Worm (Caenorhabditis elegans) whole organism, mixed stage, embryonic: Measurements from ENCODE around the gene C33C12.11.
"Not testable (repeated sequence)": the region's sequence is repeated elsewhere in the genome, so short reads cannot be mapped to it uniquely, and the experiment has no call there.

Experiments used
- bed-3 ChIP-seq: fragments of 200-800 bp; sonication (Bioruptor generic); optimal IDR thresholded peaks from 3 replicates; lab custom pipeline; 2018; ENCODE audit warnings: mild to moderate bottlenecking, missing genetic modification characterization, moderate library complexity, missing compliant biosample characterization
- blmp-1 ChIP-seq: fragments of 150-350 bp; optimal IDR thresholded peaks from 2 replicates; lab custom pipeline; 2014; ENCODE audit warnings: missing biosample characterization, missing genetic modification characterization
- ceh-39 ChIP-seq: fragments of 150-350 bp; optimal IDR thresholded peaks from 2 replicates; lab custom pipeline; 2014; ENCODE audit warnings: missing biosample characterization, missing genetic modification characterization
- ceh-43 ChIP-seq: fragments of 200-800 bp; sonication (Bioruptor generic); optimal IDR thresholded peaks from 2 replicates; lab custom pipeline; 2018; ENCODE audit warnings: mild to moderate bottlenecking, missing genetic modification characterization, moderate library complexity, missing compliant biosample characterization
- ceh-83 ChIP-seq: fragments of 200-800 bp; sonication (Bioruptor generic); optimal IDR thresholded peaks from 2 replicates; lab custom pipeline; 2018; ENCODE audit warnings: mild to moderate bottlenecking, missing genetic modification characterization, missing compliant biosample characterization
- ces-1 ChIP-seq: fragments of 150-350 bp; optimal IDR thresholded peaks from 2 replicates; lab custom pipeline; 2014; ENCODE audit warnings: missing biosample characterization, missing genetic modification reagents, missing genetic modification characterization
- cnd-1 ChIP-seq: fragments of 200-800 bp; sonication (Bioruptor generic); optimal IDR thresholded peaks from 2 replicates; lab custom pipeline; 2018; ENCODE audit warnings: mild to moderate bottlenecking, missing genetic modification characterization, missing compliant biosample characterization
- drap-1 ChIP-seq: fragments of 200-800 bp; sonication (Bioruptor generic); optimal IDR thresholded peaks from 3 replicates; lab custom pipeline; 2018; ENCODE audit warnings: mild to moderate bottlenecking, missing genetic modification characterization, missing compliant biosample characterization
- elt-1 ChIP-seq: sonication (generic microtip); optimal IDR thresholded peaks from 2 replicates; lab custom pipeline; 2017; ENCODE audit warnings: missing genetic modification characterization, mild to moderate bottlenecking, missing compliant biosample characterization, antibody characterized with exemption, moderate library complexity, borderline replicate concordance; ENCODE audit not compliant: insufficient read depth
- elt-3 ChIP-seq: fragments of 150-350 bp; optimal IDR thresholded peaks from 2 replicates; lab custom pipeline; 2014; ENCODE audit warnings: missing biosample characterization, missing genetic modification characterization
- flh-1 ChIP-seq: fragments of 200-800 bp; sonication (Bioruptor generic); optimal IDR thresholded peaks from 2 replicates; lab custom pipeline; 2018; ENCODE audit warnings: mild to moderate bottlenecking, missing genetic modification characterization, moderate library complexity, missing compliant biosample characterization
- ham-2 ChIP-seq: fragments of 200-800 bp; sonication (Bioruptor generic); optimal IDR thresholded peaks from 2 replicates; lab custom pipeline; 2018; ENCODE audit warnings: mild to moderate bottlenecking, missing genetic modification characterization, missing compliant biosample characterization
- hlh-1 ChIP-seq: fragments of 150-350 bp; optimal IDR thresholded peaks from 2 replicates; lab custom pipeline; 2014; ENCODE audit warnings: missing biosample characterization, missing genetic modification reagents, missing genetic modification characterization
- lin-13 ChIP-seq: fragments of 150-350 bp; optimal IDR thresholded peaks from 2 replicates; lab custom pipeline; 2014; ENCODE audit warnings: missing biosample characterization, missing genetic modification characterization
- lin-32 ChIP-seq: fragments of 200-800 bp; sonication (Bioruptor generic); optimal IDR thresholded peaks from 2 replicates; lab custom pipeline; 2018; ENCODE audit warnings: mild to moderate bottlenecking, missing genetic modification characterization, missing compliant biosample characterization
- lsy-2 ChIP-seq: fragments of 150-350 bp; optimal IDR thresholded peaks from 2 replicates; lab custom pipeline; 2014; ENCODE audit warnings: missing biosample characterization, missing genetic modification characterization
- mab-5 ChIP-seq: fragments of 150-350 bp; optimal IDR thresholded peaks from 2 replicates; lab custom pipeline; 2014; ENCODE audit warnings: missing biosample characterization, missing genetic modification characterization
- mep-1 ChIP-seq: fragments of 150-350 bp; optimal IDR thresholded peaks from 2 replicates; lab custom pipeline; 2017; ENCODE audit warnings: missing biosample characterization, missing genetic modification reagents, missing genetic modification characterization, inconsistent platforms
- mls-2 ChIP-seq: sonication (generic microtip); optimal IDR thresholded peaks from 2 replicates; lab custom pipeline; 2016; ENCODE audit warnings: mild to moderate bottlenecking, missing genetic modification characterization, moderate library complexity, missing compliant biosample characterization
- nhr-2 ChIP-seq: fragments of 150-350 bp; optimal IDR thresholded peaks from 2 replicates; lab custom pipeline; 2014; ENCODE audit warnings: missing biosample characterization, missing genetic modification characterization
- nhr-237 ChIP-seq: fragments of 150-350 bp; optimal IDR thresholded peaks from 2 replicates; lab custom pipeline; 2014; ENCODE audit warnings: missing biosample characterization, missing genetic modification characterization
- nhr-28 ChIP-seq: fragments of 150-350 bp; optimal IDR thresholded peaks from 2 replicates; lab custom pipeline; 2014; ENCODE audit warnings: missing biosample characterization, missing genetic modification characterization
- nhr-76 ChIP-seq: sonication (generic microtip); optimal IDR thresholded peaks from 2 replicates; lab custom pipeline; 2017; ENCODE audit warnings: missing biosample characterization, missing genetic modification characterization
- pha-4 ChIP-seq: fragments of 150-350 bp; optimal IDR thresholded peaks from 2 replicates; lab custom pipeline; 2018; ENCODE audit warnings: missing biosample characterization, missing genetic modification reagents, missing genetic modification characterization
- sem-2 ChIP-seq: fragments of 200-800 bp; sonication (Bioruptor generic); optimal IDR thresholded peaks from 2 replicates; lab custom pipeline; 2018; ENCODE audit warnings: mild to moderate bottlenecking, missing genetic modification characterization, missing compliant biosample characterization
- snpc-4 ChIP-seq: fragments of 150-350 bp; optimal IDR thresholded peaks from 2 replicates; lab custom pipeline; 2014; ENCODE audit warnings: missing biosample characterization, missing genetic modification characterization
- sptf-1 ChIP-seq: sonication (generic microtip); optimal IDR thresholded peaks from 2 replicates; lab custom pipeline; 2017; ENCODE audit warnings: mild to moderate bottlenecking, missing genetic modification characterization, moderate library complexity, missing compliant biosample characterization
- tbx-8 ChIP-seq: fragments of 200-800 bp; sonication (Bioruptor generic); optimal IDR thresholded peaks from 2 replicates; lab custom pipeline; 2018; ENCODE audit warnings: mild to moderate bottlenecking, missing genetic modification characterization, moderate library complexity, missing compliant biosample characterization
- unc-120 ChIP-seq: sonication (generic microtip); optimal IDR thresholded peaks from 2 replicates; lab custom pipeline; 2017; ENCODE audit warnings: missing genetic modification characterization, missing compliant biosample characterization; ENCODE audit not compliant: poor library complexity, severe bottlenecking
- unc-39 ChIP-seq: fragments of 150-350 bp; optimal IDR thresholded peaks from 2 replicates; lab custom pipeline; 2014; ENCODE audit warnings: missing biosample characterization, missing genetic modification characterization
- unc-62 ChIP-seq: fragments of 150-350 bp; optimal IDR thresholded peaks from 2 replicates; lab custom pipeline; 2014; ENCODE audit warnings: missing biosample characterization, missing genetic modification reagents, missing genetic modification characterization
- zip-8 ChIP-seq: fragments of 150-350 bp; optimal IDR thresholded peaks from 2 replicates; lab custom pipeline; 2014; ENCODE audit warnings: missing biosample characterization, missing genetic modification characterization
- ztf-11 ChIP-seq: fragments of 150-350 bp; optimal IDR thresholded peaks from 2 replicates; lab custom pipeline; 2014; ENCODE audit warnings: missing biosample characterization, missing genetic modification characterization

Gene C33C12.11

DNA sequence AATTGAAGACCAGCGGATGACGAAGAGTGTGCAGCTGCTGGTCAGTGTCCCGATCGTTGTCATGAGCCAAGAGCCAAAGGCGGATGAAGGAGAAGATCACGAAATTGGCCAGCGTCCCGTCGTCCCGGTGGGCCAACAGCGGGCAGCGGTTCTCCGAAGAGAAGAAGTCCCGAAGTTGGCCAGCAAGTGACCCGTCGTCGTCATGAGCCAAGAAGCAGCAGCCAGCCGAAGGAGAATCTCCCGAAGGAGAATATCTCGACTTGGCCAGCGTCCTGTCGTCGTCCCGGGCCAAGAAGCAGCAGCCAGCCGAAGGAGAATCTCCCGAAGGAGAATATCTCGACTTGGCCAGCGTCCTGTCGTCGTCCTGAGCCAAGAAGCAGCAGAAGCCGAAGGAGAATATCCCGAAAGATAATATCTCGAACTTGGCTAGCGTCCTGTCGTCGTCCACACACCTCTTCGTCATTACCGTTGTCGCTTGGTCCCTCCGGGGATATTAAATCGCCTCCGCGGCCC lies at the start of gene C33C12.11:
Gene C33C12.11, minus strand, starts transcription at position 463 of the 513 bp plus-strand sequence.
- not testable (repeated sequence) for TF ChIP-seq cnd-1 (tag; lab: Kevin White, UChicago); unc-62 (GFP tag; lab: Kevin White, UChicago); blmp-1 (tag; lab: Kevin White, UChicago)

DNA sequence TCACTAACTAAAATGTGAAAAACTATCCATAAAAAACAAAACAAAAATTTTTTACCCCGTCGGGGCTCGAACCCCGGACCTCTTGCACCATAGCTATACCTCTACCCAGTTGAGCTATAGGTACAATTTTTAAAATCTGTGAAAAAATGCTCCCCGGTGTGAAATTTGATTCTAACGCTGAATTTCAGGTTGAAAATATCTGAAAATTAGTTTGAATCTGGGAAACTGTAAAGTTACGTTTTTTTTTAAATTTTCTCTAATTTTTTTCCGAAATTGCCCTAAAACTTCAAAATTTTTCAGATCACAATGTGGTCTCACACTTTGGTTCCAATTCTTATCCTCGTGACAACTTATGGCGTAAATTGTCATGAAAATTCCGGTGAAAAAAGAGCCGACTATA lies 44.2 kb upstream of the C33C12.11 start, which contains the start of gene Y59C2A.1:
Gene Y59C2A.1, plus strand, starts transcription at position 301 of the 400 bp plus-strand sequence.
- no peak for TF ChIP-seq elt-3

- no peak for TF ChIP-seq nhr-237
- no peak for TF ChIP-seq mab-5 (tag; lab: Kevin White, UChicago)
- no peak for TF ChIP-seq flh-1
- no peak for TF ChIP-seq pha-4 (tag; lab: Kevin White, UChicago)
- no peak for TF ChIP-seq ham-2
- no peak for TF ChIP-seq sem-2
- no peak for TF ChIP-seq elt-3
- no peak for TF ChIP-seq ceh-39 (tag; lab: Kevin White, UChicago)
- TF ChIP-seq lin-13 = no peak
- no peak for TF ChIP-seq lin-32 (GFP tag; lab: Kevin White, UChicago)
- TF ChIP-seq lsy-2 (tag; lab: Kevin White, UChicago) = no peak
- TF ChIP-seq mls-2 (tag; lab: Kevin White, UChicago) = no peak
- TF ChIP-seq zip-8 (tag; lab: Kevin White, UChicago) = no peak
- no peak for TF ChIP-seq sptf-1 (tag; lab: Kevin White, UChicago)
- TF ChIP-seq ceh-43 (GFP tag; lab: Kevin White, UChicago) = no peak
- TF ChIP-seq drap-1 (GFP tag; lab: Kevin White, UChicago) = no peak
- no peak for TF ChIP-seq tbx-8 (GFP tag; lab: Kevin White, UChicago)
- TF ChIP-seq hlh-1 (tag; lab: Kevin White, UChicago) = no peak
- no peak for TF ChIP-seq nhr-28
These were observed 42.6 kb upstream of the C33C12.11 start for ce11 chrII:2206064-2206722.

DNA sequence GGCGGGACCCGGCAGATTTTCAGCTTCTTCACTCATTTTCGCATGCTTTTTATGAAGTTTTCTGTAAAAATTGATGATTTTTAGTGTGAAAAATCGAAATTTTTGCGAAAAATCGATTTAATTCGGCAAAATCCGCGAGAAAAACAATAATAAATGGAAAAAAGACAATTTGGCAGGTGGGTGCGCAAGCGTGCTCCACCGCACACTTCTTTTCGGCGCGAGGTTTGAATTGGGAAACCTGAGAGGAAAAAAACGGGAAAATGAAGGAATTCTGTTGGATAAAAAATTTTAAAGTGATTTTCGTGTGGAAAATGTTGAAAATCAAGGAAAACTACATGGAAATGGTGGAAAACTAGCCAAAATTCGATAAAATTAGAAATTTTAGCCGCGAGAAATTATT lies 40.4 kb upstream of the C33C12.11 start, which contains the start of gene Y59C2A.2:
Gene Y59C2A.2, minus strand, starts transcription at position 61 of the 400 bp plus-strand sequence.
- TF ChIP-seq cnd-1 (tag; lab: Kevin White, UChicago) (no peak), lsy-2 (tag; lab: Kevin White, UChicago) (peak; percentile 34), zip-8 (tag; lab: Kevin White, UChicago) (no peak), drap-1 (GFP tag; lab: Kevin White, UChicago) (no peak), elt-1 (tag; lab: Kevin White, UChicago) (no peak), ces-1 (GFP tag; lab: Kevin White, UChicago) (no peak), hlh-1 (tag; lab: Kevin White, UChicago) (peak; percentile 17), snpc-4 (tag; lab: Kevin White, UChicago) (no peak), lin-13 (peak; percentile 34), nhr-76 (no peak), nhr-237 (peak; percentile 34), flh-1 (no peak), unc-39 (tag; lab: Kevin White, UChicago) (no peak), unc-120 (tag; lab: Kevin White, UChicago) (no peak), ztf-11 (no peak), bed-3 (GFP tag; lab: Kevin White, UChicago) (no peak), mep-1 (tag; lab: Kevin White, UChicago) (peak; percentile 85), nhr-2 (tag; lab: Kevin White, UChicago) (no peak), ceh-39 (tag; lab: Kevin White, UChicago) (no peak), sptf-1 (tag; lab: Kevin White, UChicago) (no peak), pha-4 (tag; lab: Kevin White, UChicago) (no peak), sem-2 (no peak), ceh-83 (GFP tag; lab: Kevin White, UChicago) (peak; percentile 14), lin-32 (GFP tag; lab: Kevin White, UChicago) (no peak)
